Fruit fly (Drosophila melanogaster) whole organism, embryonic: ENCODE data around the gene Gcat.

Source experiments
- Aef1 ChIP-seq: fragments of 200-800 bp; sonication (Bioruptor generic); IDR thresholded peaks from 3 replicates; pipeline ENCODE4 v1.3.6; 2022; ENCODE audit warnings: missing biosample characterization, missing genetic modification characterization
- Antp ChIP-seq: fragments of 200-800 bp; sonication (Bioruptor generic); optimal IDR thresholded peaks from 3 replicates; lab custom pipeline; 2016; ENCODE audit warnings: missing biosample characterization, missing genetic modification characterization
- CG10267 ChIP-seq: fragments of 200-800 bp; sonication (Bioruptor generic); optimal IDR thresholded peaks from 2 replicates; lab custom pipeline; 2018; ENCODE audit warnings: missing biosample characterization, mild to moderate bottlenecking, missing genetic modification characterization, moderate library complexity
- CG13287 ChIP-seq: fragments of 200-800 bp; sonication (Bioruptor generic); IDR thresholded peaks from 2 replicates; pipeline ENCODE4 v1.3.6; 2022; ENCODE audit warnings: missing biosample characterization, missing genetic modification characterization; ENCODE audit not compliant: partially characterized antibody
- CG17829 ChIP-seq: fragments of 200-800 bp; optimal IDR thresholded peaks from 2 replicates; lab custom pipeline; 2019; ENCODE audit warnings: missing biosample characterization, mild to moderate bottlenecking, missing genetic modification characterization, moderate library complexity
- CG31365 ChIP-seq: fragments of 200-800 bp; sonication (Bioruptor generic); optimal IDR thresholded peaks from 2 replicates; lab custom pipeline; 2018; ENCODE audit warnings: missing biosample characterization, mild to moderate bottlenecking, missing genetic modification characterization
- CG32772 ChIP-seq: fragments of 200-800 bp; sonication (Bioruptor generic); IDR thresholded peaks from 2 replicates; pipeline ENCODE4 v1.3.6; 2022; ENCODE audit warnings: missing biosample characterization, missing genetic modification characterization
- CG3407 ChIP-seq: fragments of 200-800 bp; sonication (Bioruptor generic); optimal IDR thresholded peaks from 2 replicates; lab custom pipeline; 2018; ENCODE audit warnings: missing biosample characterization, mild to moderate bottlenecking, missing genetic modification characterization
- CG3995 ChIP-seq: fragments of 200-800 bp; sonication (Bioruptor generic); optimal IDR thresholded peaks from 3 replicates; lab custom pipeline; 2016; ENCODE audit warnings: missing biosample characterization, missing genetic modification characterization
- CG4282 ChIP-seq: fragments of 200-800 bp; sonication (Bioruptor generic); optimal IDR thresholded peaks from 2 replicates; lab custom pipeline; 2016; ENCODE audit warnings: missing biosample characterization, missing genetic modification characterization
- CG7839 ChIP-seq: fragments of 200-800 bp; sonication (Bioruptor generic); optimal IDR thresholded peaks from 3 replicates; lab custom pipeline; 2018; ENCODE audit warnings: missing biosample characterization, mild to moderate bottlenecking, missing genetic modification characterization, moderate library complexity
- CG7928 ChIP-seq: fragments of 200-800 bp; sonication (Bioruptor generic); optimal IDR thresholded peaks from 2 replicates; lab custom pipeline; 2017; ENCODE audit warnings: missing biosample characterization, mild to moderate bottlenecking, missing genetic modification characterization
- CG9609 ChIP-seq: fragments of 200-800 bp; sonication (Bioruptor generic); optimal IDR thresholded peaks from 3 replicates; lab custom pipeline; 2016; ENCODE audit warnings: missing biosample characterization, missing genetic modification characterization
- Dfd ChIP-seq, 2 experiments: fragments of >200 bp; optimal IDR thresholded peaks; 2 replicates each; lab custom pipeline; 2017; ENCODE audit warnings: missing biosample characterization in 2 of 2, missing genetic modification characterization in 2 of 2
- Doc2 ChIP-seq: fragments of 200-800 bp; sonication (Bioruptor generic); IDR thresholded peaks from 2 replicates; pipeline ENCODE4 v1.3.6; 2022; ENCODE audit warnings: missing biosample characterization, missing genetic modification characterization
- HLH54F ChIP-seq: fragments of 200-800 bp; sonication (Bioruptor generic); optimal IDR thresholded peaks from 3 replicates; lab custom pipeline; 2016; ENCODE audit warnings: missing biosample characterization, missing genetic modification characterization
- Hand ChIP-seq: fragments of 200-800 bp; sonication (Bioruptor generic); optimal IDR thresholded peaks from 2 replicates; lab custom pipeline; 2017; ENCODE audit warnings: mild to moderate bottlenecking, missing biosample characterization, missing genetic modification reagents, missing genetic modification characterization
- Hr3 ChIP-seq: fragments of 200-800 bp; sonication (Bioruptor generic); optimal IDR thresholded peaks from 3 replicates; lab custom pipeline; 2016; ENCODE audit warnings: missing biosample characterization, missing genetic modification characterization
- MESR4 ChIP-seq: fragments of 200-800 bp; sonication (Bioruptor generic); optimal IDR thresholded peaks from 2 replicates; lab custom pipeline; 2018; ENCODE audit warnings: missing biosample characterization, mild to moderate bottlenecking, missing genetic modification characterization, moderate library complexity
- MTF-1 ChIP-seq: fragments of 200-800 bp; sonication (Bioruptor generic); optimal IDR thresholded peaks from 2 replicates; lab custom pipeline; 2018; ENCODE audit warnings: missing biosample characterization, mild to moderate bottlenecking, missing genetic modification characterization, borderline replicate concordance
- Max ChIP-seq: fragments of 200-800 bp; sonication (Bioruptor generic); optimal IDR thresholded peaks from 2 replicates; lab custom pipeline; 2016; ENCODE audit warnings: missing biosample characterization, mild to moderate bottlenecking, missing genetic modification characterization
- Meics ChIP-seq: fragments of 200-800 bp; sonication (Bioruptor generic); optimal IDR thresholded peaks from 2 replicates; lab custom pipeline; 2017; ENCODE audit warnings: missing biosample characterization, mild to moderate bottlenecking, missing genetic modification characterization
- NC2β ChIP-seq: fragments of 200-800 bp; sonication (Bioruptor generic); optimal IDR thresholded peaks from 2 replicates; lab custom pipeline; 2016; ENCODE audit warnings: missing biosample characterization, missing genetic modification characterization
- Nf-YC ChIP-seq: fragments of 200-800 bp; optimal IDR thresholded peaks from 3 replicates; lab custom pipeline; 2019; ENCODE audit warnings: missing biosample characterization, mild to moderate bottlenecking, missing genetic modification characterization, moderate library complexity
- Ptx1 ChIP-seq: fragments of 200-800 bp; sonication (Bioruptor generic); IDR thresholded peaks from 2 replicates; pipeline ENCODE4 v1.3.6; 2022; ENCODE audit warnings: missing biosample characterization, missing genetic modification characterization
- Side ChIP-seq: fragments of 200-800 bp; sonication (Bioruptor generic); optimal IDR thresholded peaks from 2 replicates; lab custom pipeline; 2016; ENCODE audit warnings: missing biosample characterization, missing genetic modification characterization
- Xbp1 ChIP-seq: fragments of 200-800 bp; sonication (Bioruptor generic); optimal IDR thresholded peaks from 3 replicates; lab custom pipeline; 2016; ENCODE audit warnings: missing biosample characterization, mild to moderate bottlenecking, missing genetic modification characterization
- croc ChIP-seq: fragments of 200-800 bp; sonication (Bioruptor generic); conservative IDR thresholded peaks from 3 replicates; pipeline ENCODE4 v1.3.6; 2022; ENCODE audit warnings: missing biosample characterization, missing genetic modification characterization
- dysf ChIP-seq: fragments of 200-800 bp; sonication (Bioruptor generic); IDR thresholded peaks from 3 replicates; pipeline ENCODE4 v1.3.6; 2022; ENCODE audit warnings: missing biosample characterization, missing genetic modification characterization
- fd3F ChIP-seq: fragments of 200-800 bp; sonication (Bioruptor generic); optimal IDR thresholded peaks from 2 replicates; lab custom pipeline; 2018; ENCODE audit warnings: missing biosample characterization, mild to moderate bottlenecking, missing genetic modification characterization, moderate library complexity
- her ChIP-seq: fragments of 200-800 bp; sonication (Bioruptor generic); optimal IDR thresholded peaks from 2 replicates; lab custom pipeline; 2016; ENCODE audit warnings: missing biosample characterization, missing genetic modification characterization
- hth ChIP-seq: fragments of >200 bp; optimal IDR thresholded peaks from 2 replicates; lab custom pipeline; 2017; ENCODE audit warnings: inconsistent platforms
- ind ChIP-seq: fragments of 200-800 bp; sonication (Bioruptor generic); optimal IDR thresholded peaks from 3 replicates; lab custom pipeline; 2016; ENCODE audit warnings: missing biosample characterization, missing genetic modification characterization
- kni ChIP-seq: fragments of 200-800 bp; sonication (Bioruptor generic); optimal IDR thresholded peaks from 3 replicates; lab custom pipeline; 2017; ENCODE audit warnings: mild to moderate bottlenecking, missing biosample characterization, missing genetic modification reagents, missing genetic modification characterization
- mld ChIP-seq: fragments of 200-800 bp; sonication (Bioruptor generic); IDR thresholded peaks from 3 replicates; pipeline ENCODE4 v1.3.6; 2022; ENCODE audit warnings: missing biosample characterization, missing genetic modification characterization; ENCODE audit not compliant: partially characterized antibody
- nau ChIP-seq: fragments of 200-800 bp; sonication (Bioruptor generic); optimal IDR thresholded peaks from 3 replicates; lab custom pipeline; 2017; ENCODE audit warnings: missing biosample characterization, mild to moderate bottlenecking, missing genetic modification characterization, missing genetic modification reagents
- nerfin-1 ChIP-seq: fragments of 200-800 bp; sonication (Bioruptor generic); optimal IDR thresholded peaks from 3 replicates; lab custom pipeline; 2019; ENCODE audit warnings: missing biosample characterization, mild to moderate bottlenecking, missing genetic modification characterization, moderate library complexity
- nom ChIP-seq: fragments of 200-800 bp; sonication (Bioruptor generic); optimal IDR thresholded peaks from 2 replicates; lab custom pipeline; 2017; ENCODE audit warnings: missing biosample characterization, missing genetic modification characterization, mild to moderate bottlenecking, moderate library complexity, missing genetic modification reagents
- pan ChIP-seq, 4 experiments: fragments of >200 bp in 3 of 4; fragments of 200-800 bp in 1 of 4; sonication (Bioruptor generic) in 1 of 4; optimal IDR thresholded peaks in 3 of 4; IDR thresholded peaks in 1 of 4; 2 replicates each; pipeline versions ENCODE4 v1.3.6 to Lab custom; 2017 to 2022; ENCODE audit warnings: missing biosample characterization in 2 of 4, missing genetic modification characterization in 2 of 4, mixed read lengths in 1 of 4
- pfk ChIP-seq: fragments of 200-800 bp; sonication (Bioruptor generic); optimal IDR thresholded peaks from 2 replicates; lab custom pipeline; 2018; ENCODE audit warnings: missing biosample characterization, mild to moderate bottlenecking, missing genetic modification characterization, moderate library complexity
- phol ChIP-seq: fragments of 200-800 bp; sonication (Bioruptor generic); optimal IDR thresholded peaks from 3 replicates; lab custom pipeline; 2018; ENCODE audit warnings: missing biosample characterization, mild to moderate bottlenecking, missing genetic modification characterization, moderate library complexity
- ranshi ChIP-seq: fragments of 200-800 bp; sonication (Bioruptor generic); IDR thresholded peaks from 2 replicates; pipeline ENCODE4 v1.3.6; 2022; ENCODE audit warnings: missing biosample characterization, missing genetic modification characterization
- repo ChIP-seq: fragments of 200-800 bp; sonication (Bioruptor generic); optimal IDR thresholded peaks from 2 replicates; lab custom pipeline; 2016; ENCODE audit warnings: missing biosample characterization, missing genetic modification characterization
- row ChIP-seq: fragments of 200-800 bp; sonication (Bioruptor generic); IDR thresholded peaks from 3 replicates; pipeline ENCODE4 v1.3.6; 2022; ENCODE audit warnings: missing biosample characterization, missing genetic modification characterization
- scrt ChIP-seq: fragments of 200-800 bp; sonication (Bioruptor generic); optimal IDR thresholded peaks from 2 replicates; lab custom pipeline; 2018; ENCODE audit warnings: missing biosample characterization, mild to moderate bottlenecking, missing genetic modification characterization, moderate library complexity
- trem ChIP-seq: fragments of 200-800 bp; optimal IDR thresholded peaks from 3 replicates; lab custom pipeline; 2019; ENCODE audit warnings: missing biosample characterization, mild to moderate bottlenecking, missing genetic modification characterization, moderate library complexity
- trh ChIP-seq: fragments of 200-800 bp; sonication (Bioruptor generic); optimal IDR thresholded peaks from 2 replicates; lab custom pipeline; 2016; ENCODE audit warnings: missing biosample characterization, missing genetic modification characterization
- vnd ChIP-seq: fragments of 200-800 bp; sonication (Bioruptor generic); IDR thresholded peaks from 3 replicates; pipeline ENCODE4 v1.3.6; 2022; ENCODE audit warnings: missing biosample characterization, missing genetic modification characterization; ENCODE audit not compliant: partially characterized antibody

Gcat gene

DNA sequence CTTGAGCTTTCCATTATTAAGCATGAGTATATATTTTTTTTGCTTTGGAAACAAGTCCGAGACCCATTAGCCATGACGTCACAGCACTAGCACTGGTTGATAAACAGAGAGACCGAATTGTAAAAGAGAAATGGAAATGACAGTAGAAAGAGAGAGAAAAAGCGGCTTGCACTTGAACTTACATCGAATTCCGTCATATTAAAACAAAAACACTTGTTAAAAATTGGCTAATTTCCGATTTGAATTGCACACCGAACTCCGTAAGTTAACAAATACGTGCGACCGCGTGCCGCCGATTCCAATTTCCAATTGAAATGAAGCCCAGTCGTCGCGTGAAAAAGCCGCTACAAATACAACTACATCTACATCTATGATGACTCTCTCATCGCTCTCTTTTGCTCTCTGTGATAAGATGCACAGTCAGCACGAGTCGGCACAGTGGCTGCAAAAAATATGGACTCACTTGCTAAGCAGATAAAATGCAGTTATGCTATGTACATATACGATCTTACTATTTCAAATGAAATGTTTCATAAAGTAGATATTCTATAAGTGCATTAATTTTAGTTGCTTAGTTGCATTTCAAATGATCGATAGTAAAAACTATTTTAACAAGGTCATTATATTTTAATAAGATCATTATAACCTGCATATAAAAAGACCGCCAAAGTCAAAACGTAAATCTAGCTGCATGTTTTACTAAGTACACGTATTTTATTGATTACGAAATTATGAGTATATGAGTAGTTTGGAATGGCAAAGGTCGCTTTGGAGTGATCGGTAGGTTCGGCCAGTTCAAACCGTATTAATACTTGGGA is 19.2 kb upstream of the Gcat start (continued):
- peak; percentile 44 for TF ChIP-seq Side (GFP tag; lab: Kevin White, UChicago)
- peak; percentile 14 for TF ChIP-seq MESR4 (GFP tag; lab: Kevin White, UChicago)
- TF ChIP-seq croc (GFP tag; lab: Robert Waterston, UW): no peak
- TF ChIP-seq phol (tag; lab: Kevin White, UChicago): peak; percentile 19
- TF ChIP-seq Xbp1 (GFP tag; lab: Kevin White, UChicago): peak; percentile 42
- peak; percentile 11 for TF ChIP-seq CG10267
- peak; percentile 15 for TF ChIP-seq Antp (GFP tag; lab: Kevin White, UChicago)
- TF ChIP-seq Doc2 (GFP tag; lab: Robert Waterston, UW): no peak
- peak; percentile 25 for TF ChIP-seq trem (tag; lab: Kevin White, UChicago)
- TF ChIP-seq Hr3 (GFP tag; lab: Kevin White, UChicago): peak; percentile 10
- TF ChIP-seq her (GFP tag; lab: Kevin White, UChicago): peak; percentile 21
- peak; percentile 53 for TF ChIP-seq Meics (GFP tag; lab: Kevin White, UChicago)
- no peak for TF ChIP-seq hth (lab: Kevin White, UChicago)
- TF ChIP-seq ind (GFP tag; lab: Kevin White, UChicago): peak; percentile 44
- TF ChIP-seq CG7928: no peak
- TF ChIP-seq CG9609 (GFP tag; lab: Kevin White, UChicago): no peak
- TF ChIP-seq CG13287 (GFP tag; lab: Robert Waterston, UW): no peak
- peak; percentile 27 for TF ChIP-seq Max (GFP tag; lab: Kevin White, UChicago)
- TF ChIP-seq CG3407 (GFP tag; lab: Kevin White, UChicago): no peak
- no peak for TF ChIP-seq vnd (GFP tag; lab: Robert Waterston, UW)
- TF ChIP-seq ranshi (GFP tag; lab: Robert Waterston, UW): peak; percentile 38; the same call in 1 of the 2 replicates
- TF ChIP-seq NC2β: peak; percentile 1
- TF ChIP-seq CG7839 (tag; lab: Kevin White, UChicago): peak; percentile 59
- TF ChIP-seq Ptx1 (GFP tag; lab: Robert Waterston, UW): peak; percentile 33; the same call in 1 of the 2 replicates
- TF ChIP-seq CG31365 (tag; lab: Kevin White, UChicago): peak; percentile 4
- TF ChIP-seq kni: peak; percentile 28
- peak; percentile 12 for TF ChIP-seq scrt (GFP tag; lab: Kevin White, UChicago)
- no peak for TF ChIP-seq Nf-YC
- no peak for TF ChIP-seq CG3995 (GFP tag; lab: Kevin White, UChicago)
- TF ChIP-seq Dfd (GFP tag; optimal IDR thresholded peaks at IDR 0.05; lab: Kevin White, UChicago): no peak
- peak; percentile 11 for TF ChIP-seq nau (GFP tag; lab: Kevin White, UChicago)
- peak; percentile 26 for TF ChIP-seq HLH54F
- no peak; the same call in 2 of the 3 replicates for TF ChIP-seq Aef1
- TF ChIP-seq nerfin-1: peak; percentile 45
- peak; percentile 26; the same call in 1 of the 3 replicates for TF ChIP-seq dysf (GFP tag; lab: Robert Waterston, UW)
- no peak for TF ChIP-seq nom (GFP tag; lab: Kevin White, UChicago)
- TF ChIP-seq CG17829 (tag; lab: Kevin White, UChicago): peak; percentile 53
- TF ChIP-seq row: peak; percentile 78
- peak; percentile 16 for TF ChIP-seq fd3F
- TF ChIP-seq pan (optimal IDR thresholded peaks at IDR 0.05; lab: Kevin White, UChicago): no peak
- TF ChIP-seq pan (GFP tag; optimal IDR thresholded peaks at IDR 0.05 in 1 of 2, IDR thresholded peaks at IDR 0.05 in 1 of 2): peak in 1 of 2 experiments; percentile 74
- no peak for TF ChIP-seq mld (GFP tag; lab: Robert Waterston, UW)
- TF ChIP-seq MTF-1: no peak
- TF ChIP-seq CG32772: no peak
- no peak for TF ChIP-seq trh
- peak; percentile 25 for TF ChIP-seq Hand (GFP tag; lab: Kevin White, UChicago)
- no peak for TF ChIP-seq CG4282 (GFP tag; lab: Kevin White, UChicago)
- TF ChIP-seq repo (GFP tag; lab: Kevin White, UChicago): no peak
- no peak for TF ChIP-seq pfk (GFP tag; lab: Kevin White, UChicago)
